Fruit fly (Drosophila melanogaster) whole organism, embryonic: ENCODE results near the gene Parg.

Experiments used
- ATbp ChIP-seq: fragments of 200-800 bp; sonication (Bioruptor generic); optimal IDR thresholded peaks from 2 replicates; lab custom pipeline; 2017; ENCODE audit warnings: missing biosample characterization, mild to moderate bottlenecking, missing genetic modification characterization, missing genetic modification reagents
- CG11560 ChIP-seq: fragments of 200-800 bp; sonication (Bioruptor generic); IDR thresholded peaks from 3 replicates; pipeline ENCODE4 v1.3.6; 2022; ENCODE audit warnings: missing biosample characterization, missing genetic modification characterization
- CG11695 ChIP-seq: fragments of 200-800 bp; sonication (Bioruptor generic); IDR thresholded peaks from 3 replicates; pipeline ENCODE4 v1.3.6; 2022; ENCODE audit warnings: missing biosample characterization, missing genetic modification characterization
- CG12391 ChIP-seq: fragments of 200-800 bp; sonication (Bioruptor generic); optimal IDR thresholded peaks from 3 replicates; lab custom pipeline; 2018; ENCODE audit warnings: missing biosample characterization, mild to moderate bottlenecking, missing genetic modification characterization, moderate library complexity
- CG12659 ChIP-seq: fragments of 200-800 bp; sonication (Bioruptor generic); optimal IDR thresholded peaks from 3 replicates; lab custom pipeline; 2017; ENCODE audit warnings: mild to moderate bottlenecking, missing biosample characterization, missing genetic modification reagents, missing genetic modification characterization
- CG13287 ChIP-seq: fragments of 200-800 bp; sonication (Bioruptor generic); IDR thresholded peaks from 2 replicates; pipeline ENCODE4 v1.3.6; 2022; ENCODE audit warnings: missing biosample characterization, missing genetic modification characterization; ENCODE audit not compliant: partially characterized antibody
- CG13624 ChIP-seq: fragments of 200-800 bp; sonication (Bioruptor generic); optimal IDR thresholded peaks from 2 replicates; lab custom pipeline; 2016; ENCODE audit warnings: missing biosample characterization, missing genetic modification characterization
- CG17385 ChIP-seq: fragments of 200-800 bp; sonication (Bioruptor generic); optimal IDR thresholded peaks from 3 replicates; lab custom pipeline; 2018; ENCODE audit warnings: missing biosample characterization, mild to moderate bottlenecking, missing genetic modification characterization
- CG2202 ChIP-seq: fragments of 200-800 bp; sonication (Bioruptor generic); optimal IDR thresholded peaks from 2 replicates; lab custom pipeline; 2018; ENCODE audit warnings: missing biosample characterization, mild to moderate bottlenecking, missing genetic modification characterization
- CG31388 ChIP-seq: fragments of 200-800 bp; sonication (Bioruptor generic); optimal IDR thresholded peaks from 2 replicates; lab custom pipeline; 2016; ENCODE audit warnings: missing biosample characterization, missing genetic modification characterization
- CG3995 ChIP-seq: fragments of 200-800 bp; sonication (Bioruptor generic); optimal IDR thresholded peaks from 3 replicates; lab custom pipeline; 2016; ENCODE audit warnings: missing biosample characterization, missing genetic modification characterization
- CG42726 ChIP-seq: fragments of 200-800 bp; sonication (Bioruptor generic); IDR thresholded peaks from 2 replicates; pipeline ENCODE4 v1.3.6; 2022; ENCODE audit warnings: missing biosample characterization, missing genetic modification characterization; ENCODE audit not compliant: partially characterized antibody
- CG4424 ChIP-seq: fragments of 200-800 bp; sonication (Bioruptor generic); optimal IDR thresholded peaks from 3 replicates; lab custom pipeline; 2016; ENCODE audit warnings: missing biosample characterization, missing genetic modification characterization
- CG6689 ChIP-seq: fragments of 200-800 bp; sonication (Bioruptor generic); IDR thresholded peaks from 2 replicates; pipeline ENCODE4 v1.3.6; 2022; ENCODE audit warnings: missing biosample characterization, missing genetic modification characterization
- CG6854 ChIP-seq: fragments of 200-800 bp; sonication (Bioruptor generic); optimal IDR thresholded peaks from 3 replicates; lab custom pipeline; 2017; ENCODE audit warnings: missing biosample characterization, mild to moderate bottlenecking, missing genetic modification characterization
- CG7357 ChIP-seq: fragments of 200-800 bp; sonication (Bioruptor generic); IDR thresholded peaks from 3 replicates; pipeline ENCODE4 v1.3.6; 2022; ENCODE audit warnings: missing biosample characterization, missing genetic modification characterization
- CG7556 ChIP-seq: fragments of 200-800 bp; sonication (Bioruptor generic); optimal IDR thresholded peaks from 2 replicates; lab custom pipeline; 2017; ENCODE audit warnings: missing biosample characterization, mild to moderate bottlenecking, missing genetic modification characterization
- CTCF ChIP-seq: fragments of 200-800 bp; sonication (Bioruptor generic); optimal IDR thresholded peaks from 2 replicates; lab custom pipeline; 2017; ENCODE audit warnings: missing biosample characterization, mild to moderate bottlenecking, missing genetic modification characterization, moderate library complexity
- Eip74EF ChIP-seq, 2 experiments: fragments of 200-800 bp in 1 of 2; fragments of >200 bp in 1 of 2; sonication (Bioruptor generic) in 1 of 2; optimal IDR thresholded peaks; 2 replicates each; lab custom pipeline; 2017 to 2019; ENCODE audit warnings: missing biosample characterization in 2 of 2, missing genetic modification characterization in 2 of 2, mild to moderate bottlenecking in 1 of 2, moderate library complexity in 1 of 2
- Fer3 ChIP-seq: fragments of 200-800 bp; sonication (Bioruptor generic); optimal IDR thresholded peaks from 2 replicates; lab custom pipeline; 2018; ENCODE audit warnings: missing biosample characterization, mild to moderate bottlenecking, missing genetic modification characterization, moderate library complexity
- Gsc ChIP-seq: fragments of 200-800 bp; sonication (Bioruptor generic); IDR thresholded peaks from 2 replicates; pipeline ENCODE4 v1.3.6; 2022; ENCODE audit warnings: missing biosample characterization, missing genetic modification characterization
- Hr51 ChIP-seq, 2 experiments: fragments of 200-800 bp; sonication (Bioruptor generic); optimal IDR thresholded peaks; 2 replicates in 1 of 2; 3 replicates in 1 of 2; lab custom pipeline; 2016 to 2018; ENCODE audit warnings: missing biosample characterization in 2 of 2, missing genetic modification characterization in 2 of 2, mild to moderate bottlenecking in 1 of 2, moderate library complexity in 1 of 2
- Lim3 ChIP-seq: fragments of 200-800 bp; sonication (Bioruptor generic); IDR thresholded peaks from 2 replicates; pipeline ENCODE4 v1.3.6; 2022; ENCODE audit warnings: missing biosample characterization, missing genetic modification characterization
- Meics ChIP-seq: fragments of 200-800 bp; sonication (Bioruptor generic); optimal IDR thresholded peaks from 2 replicates; lab custom pipeline; 2017; ENCODE audit warnings: missing biosample characterization, mild to moderate bottlenecking, missing genetic modification characterization
- Nf-YC ChIP-seq: fragments of 200-800 bp; optimal IDR thresholded peaks from 3 replicates; lab custom pipeline; 2019; ENCODE audit warnings: missing biosample characterization, mild to moderate bottlenecking, missing genetic modification characterization, moderate library complexity
- TFAM ChIP-seq: fragments of 200-800 bp; sonication (Bioruptor generic); optimal IDR thresholded peaks from 2 replicates; lab custom pipeline; 2017; ENCODE audit warnings: missing biosample characterization, missing genetic modification characterization, inconsistent platforms
- cato ChIP-seq: fragments of 200-800 bp; sonication (Bioruptor generic); optimal IDR thresholded peaks from 2 replicates; lab custom pipeline; 2016; ENCODE audit warnings: missing biosample characterization, missing genetic modification characterization, borderline replicate concordance
- chinmo ChIP-seq: fragments of 200-800 bp; sonication (Bioruptor generic); IDR thresholded peaks from 4 replicates; pipeline ENCODE4 v1.3.6; 2022; ENCODE audit warnings: missing biosample characterization, missing genetic modification characterization; ENCODE audit not compliant: partially characterized antibody
- corto ChIP-seq: fragments of 200-800 bp; sonication (Bioruptor generic); optimal IDR thresholded peaks from 2 replicates; lab custom pipeline; 2016; ENCODE audit warnings: missing biosample characterization, mild to moderate bottlenecking, missing genetic modification characterization, moderate library complexity
- dan ChIP-seq: fragments of 200-800 bp; sonication (Bioruptor generic); IDR thresholded peaks from 2 replicates; pipeline ENCODE4 v1.3.6; 2022; ENCODE audit warnings: missing biosample characterization, missing genetic modification characterization
- ems ChIP-seq: fragments of 200-800 bp; sonication (Bioruptor generic); optimal IDR thresholded peaks from 3 replicates; lab custom pipeline; 2016; ENCODE audit warnings: missing biosample characterization, missing genetic modification characterization
- esg ChIP-seq: fragments of 200-800 bp; sonication (Bioruptor generic); conservative IDR thresholded peaks from 2 replicates; pipeline ENCODE4 v1.3.6; 2022; ENCODE audit warnings: missing biosample characterization, missing genetic modification characterization
- fd3F ChIP-seq: fragments of 200-800 bp; sonication (Bioruptor generic); optimal IDR thresholded peaks from 2 replicates; lab custom pipeline; 2018; ENCODE audit warnings: missing biosample characterization, mild to moderate bottlenecking, missing genetic modification characterization, moderate library complexity
- gcm ChIP-seq: fragments of 200-800 bp; sonication (Bioruptor generic); optimal IDR thresholded peaks from 2 replicates; lab custom pipeline; 2019; ENCODE audit warnings: missing biosample characterization, mild to moderate bottlenecking, missing genetic modification characterization, moderate library complexity
- her ChIP-seq: fragments of 200-800 bp; sonication (Bioruptor generic); optimal IDR thresholded peaks from 2 replicates; lab custom pipeline; 2016; ENCODE audit warnings: missing biosample characterization, missing genetic modification characterization
- lola ChIP-seq, 3 experiments: fragments of >200 bp in 2 of 3; fragments of 200-800 bp in 1 of 3; sonication (Bioruptor generic) in 1 of 3; optimal IDR thresholded peaks; 2 replicates each; lab custom pipeline; 2017 to 2019; ENCODE audit warnings: missing biosample characterization in 3 of 3, missing genetic modification characterization in 3 of 3, mild to moderate bottlenecking in 1 of 3, moderate library complexity in 1 of 3
- mld ChIP-seq: fragments of 200-800 bp; sonication (Bioruptor generic); IDR thresholded peaks from 3 replicates; pipeline ENCODE4 v1.3.6; 2022; ENCODE audit warnings: missing biosample characterization, missing genetic modification characterization; ENCODE audit not compliant: partially characterized antibody
- onecut ChIP-seq: fragments of 200-800 bp; sonication (Bioruptor generic); IDR thresholded peaks from 2 replicates; pipeline ENCODE4 v1.3.6; 2022; ENCODE audit warnings: missing biosample characterization, missing genetic modification characterization
- pan ChIP-seq, 4 experiments: fragments of >200 bp in 3 of 4; fragments of 200-800 bp in 1 of 4; sonication (Bioruptor generic) in 1 of 4; optimal IDR thresholded peaks in 3 of 4; IDR thresholded peaks in 1 of 4; 2 replicates each; pipeline versions ENCODE4 v1.3.6 to Lab custom; 2017 to 2022; ENCODE audit warnings: missing biosample characterization in 2 of 4, missing genetic modification characterization in 2 of 4, mixed read lengths in 1 of 4
- pros ChIP-seq: fragments of 200-800 bp; sonication (Bioruptor generic); optimal IDR thresholded peaks from 3 replicates; lab custom pipeline; 2019; ENCODE audit warnings: missing biosample characterization, mild to moderate bottlenecking, missing genetic modification characterization, moderate library complexity
- row ChIP-seq: fragments of 200-800 bp; sonication (Bioruptor generic); IDR thresholded peaks from 3 replicates; pipeline ENCODE4 v1.3.6; 2022; ENCODE audit warnings: missing biosample characterization, missing genetic modification characterization
- shn ChIP-seq: fragments of 200-800 bp; sonication (Bioruptor generic); optimal IDR thresholded peaks from 3 replicates; lab custom pipeline; 2016; ENCODE audit warnings: missing biosample characterization, missing genetic modification characterization
- slou ChIP-seq: fragments of 200-800 bp; sonication (Bioruptor generic); optimal IDR thresholded peaks from 3 replicates; lab custom pipeline; 2016; ENCODE audit warnings: missing biosample characterization, missing genetic modification characterization
- ssp ChIP-seq: fragments of 200-800 bp; sonication (Bioruptor generic); IDR thresholded peaks from 2 replicates; pipeline ENCODE4 v1.3.6; 2022; ENCODE audit warnings: missing biosample characterization, missing genetic modification characterization
- tin ChIP-seq: fragments of 200-800 bp; sonication (Bioruptor generic); optimal IDR thresholded peaks from 3 replicates; lab custom pipeline; 2016; ENCODE audit warnings: missing biosample characterization, missing genetic modification characterization
- zen2 ChIP-seq: fragments of 200-800 bp; sonication (Bioruptor generic); IDR thresholded peaks from 3 replicates; pipeline ENCODE4 v1.3.6; 2022; ENCODE audit warnings: missing biosample characterization, missing genetic modification characterization; ENCODE audit not compliant: partially characterized antibody

Parg gene

dm6 chrX:3691623-3692553, 20.6 kb upstream of the Parg start (continued):
- no peak for TF ChIP-seq TFAM (GFP tag; lab: Kevin White, UChicago)
- peak; percentile 76 for TF ChIP-seq CG12659
- TF ChIP-seq Nf-YC (tag; lab: Kevin White, UChicago), result peak; percentile 38
- no peak for TF ChIP-seq CG42726 (GFP tag; lab: Robert Waterston, UW)
- no peak for TF ChIP-seq Lim3 (GFP tag; lab: Robert Waterston, UW)
- peak; percentile 49 for TF ChIP-seq CG2202 (tag; lab: Kevin White, UChicago)
- TF ChIP-seq CTCF (GFP tag; lab: Kevin White, UChicago), result no peak
- TF ChIP-seq fd3F (GFP tag; lab: Kevin White, UChicago), result peak; percentile 24
- TF ChIP-seq esg, result peak; percentile 63
- TF ChIP-seq dan (GFP tag; lab: Robert Waterston, UW), result peak; percentile 60; the same call in 1 of the 2 replicates
- TF ChIP-seq Gsc, result no peak; the same call in 1 of the 2 replicates

dm6 chrX:3690631-3691030, 19.3 kb upstream of the Parg start:
- TF ChIP-seq row (GFP tag; lab: Robert Waterston, UW) (peak; percentile 83), Eip74EF (GFP tag; optimal IDR thresholded peaks at IDR 0.05; lab: Kevin White, UChicago) (no peak), CG6689 (GFP tag; lab: Robert Waterston, UW) (peak; percentile 37; the same call in 1 of the 2 replicates), CG3995 (GFP tag; lab: Kevin White, UChicago) (no peak), corto (no peak), cato (GFP tag; lab: Kevin White, UChicago) (no peak), Hr51 (GFP tag; optimal IDR thresholded peaks at IDR 0.05; lab: Kevin White, UChicago) (peak in 1 of 2 experiments; percentile 45), lola (GFP tag; optimal IDR thresholded peaks at IDR 0.05; lab: Kevin White, UChicago) (peak in 1 of 3 experiments; percentile 40), ssp (GFP tag; lab: Robert Waterston, UW) (no peak), CG11695 (GFP tag; lab: Robert Waterston, UW) (peak; percentile 29; the same call in 2 of the 3 replicates), pan (optimal IDR thresholded peaks at IDR 0.05; lab: Kevin White, UChicago) (no peak), pan (GFP tag; optimal IDR thresholded peaks at IDR 0.05 in 1 of 2, IDR thresholded peaks at IDR 0.05 in 1 of 2) (peak in 1 of 2 experiments; percentile 48), shn (GFP tag; lab: Kevin White, UChicago) (no peak), her (GFP tag; lab: Kevin White, UChicago) (no peak), CG13287 (GFP tag; lab: Robert Waterston, UW) (no peak), Fer3 (peak; percentile 24), CG13624 (peak; percentile 13), CG6854 (GFP tag; lab: Kevin White, UChicago) (no peak), tin (GFP tag; lab: Kevin White, UChicago) (peak; percentile 17), mld (no peak), onecut (GFP tag; lab: Robert Waterston, UW) (no peak), ATbp (GFP tag; lab: Kevin White, UChicago) (peak; percentile 23), Meics (GFP tag; lab: Kevin White, UChicago) (peak; percentile 53), ems (no peak), pros (GFP tag; lab: Kevin White, UChicago) (peak; percentile 98), zen2 (no peak), CG11560 (tag; lab: Robert Waterston, UW) (no peak), CG17385 (GFP tag; lab: Kevin White, UChicago) (peak; percentile 37), CG31388 (GFP tag; lab: Kevin White, UChicago) (no peak), gcm (peak; percentile 7), CG7357 (GFP tag; lab: Robert Waterston, UW) (no peak), slou (GFP tag; lab: Kevin White, UChicago) (no peak), CG12391 (tag; lab: Kevin White, UChicago) (peak; percentile 47), CG4424 (GFP tag; lab: Kevin White, UChicago) (peak; percentile 40), chinmo (GFP tag; lab: Robert Waterston, UW) (no peak), CG7556 (GFP tag; lab: Kevin White, UChicago) (peak; percentile 56)
